Fruit fly (Drosophila melanogaster) whole organism, embryonic: ENCODE data around the gene lab.
A peak's percentile ranks its signal among the peaks of the same experiment; 100 is the strongest.

Experiments used
- CG10431 ChIP-seq: fragments of 200-800 bp; sonication (Bioruptor generic); optimal IDR thresholded peaks from 3 replicates; lab custom pipeline; 2018; ENCODE audit warnings: missing biosample characterization, mild to moderate bottlenecking, missing genetic modification characterization
- CG10959 ChIP-seq: fragments of 200-800 bp; sonication (Bioruptor generic); IDR thresholded peaks from 2 replicates; pipeline ENCODE4 v1.3.6; 2022; ENCODE audit warnings: missing biosample characterization, missing genetic modification characterization
- CG12104 ChIP-seq: fragments of 200-800 bp; sonication (Bioruptor generic); optimal IDR thresholded peaks from 3 replicates; lab custom pipeline; 2016; ENCODE audit warnings: missing biosample characterization, missing genetic modification characterization
- CG14441 ChIP-seq: fragments of 200-800 bp; sonication (Bioruptor generic); IDR thresholded peaks from 2 replicates; pipeline ENCODE4 v1.3.6; 2022; ENCODE audit warnings: missing biosample characterization, missing genetic modification characterization
- CG14667 ChIP-seq: fragments of 200-800 bp; sonication (Bioruptor generic); IDR thresholded peaks from 2 replicates; pipeline ENCODE4 v1.3.6; 2022; ENCODE audit warnings: missing biosample characterization, missing genetic modification characterization
- CG14860 ChIP-seq: fragments of 200-800 bp; sonication (Bioruptor generic); IDR thresholded peaks from 3 replicates; pipeline ENCODE4 v1.3.6; 2022; ENCODE audit warnings: missing biosample characterization, missing genetic modification characterization; ENCODE audit not compliant: partially characterized antibody
- CG14965 ChIP-seq: fragments of 200-800 bp; sonication (Bioruptor generic); optimal IDR thresholded peaks from 2 replicates; lab custom pipeline; 2016; ENCODE audit warnings: missing biosample characterization, missing genetic modification characterization, borderline replicate concordance
- CG15479 ChIP-seq: fragments of 200-800 bp; sonication (Bioruptor generic); optimal IDR thresholded peaks from 3 replicates; lab custom pipeline; 2019; ENCODE audit warnings: missing biosample characterization, mild to moderate bottlenecking, missing genetic modification characterization, moderate library complexity
- CG1602 ChIP-seq: fragments of 200-800 bp; sonication (Bioruptor generic); optimal IDR thresholded peaks from 3 replicates; lab custom pipeline; 2016; ENCODE audit warnings: missing biosample characterization, missing genetic modification characterization
- CG16813 ChIP-seq: fragments of 200-800 bp; sonication (Bioruptor generic); IDR thresholded peaks from 3 replicates; pipeline ENCODE4 v1.3.6; 2022; ENCODE audit warnings: missing biosample characterization, missing genetic modification characterization; ENCODE audit not compliant: partially characterized antibody
- CG17612 ChIP-seq: fragments of 200-800 bp; sonication (Bioruptor generic); IDR thresholded peaks from 2 replicates; pipeline ENCODE4 v1.3.6; 2022; ENCODE audit warnings: missing biosample characterization, missing genetic modification characterization
- CG17802 ChIP-seq: fragments of 200-800 bp; sonication (Bioruptor generic); optimal IDR thresholded peaks from 2 replicates; lab custom pipeline; 2018; ENCODE audit warnings: missing biosample characterization, mild to moderate bottlenecking, missing genetic modification characterization, moderate library complexity
- CG17912 ChIP-seq: fragments of 200-800 bp; sonication (Bioruptor generic); optimal IDR thresholded peaks from 2 replicates; lab custom pipeline; 2018; ENCODE audit warnings: missing biosample characterization, mild to moderate bottlenecking, missing genetic modification characterization
- CG2678 ChIP-seq: fragments of 200-800 bp; sonication (Bioruptor generic); optimal IDR thresholded peaks from 3 replicates; lab custom pipeline; 2019; ENCODE audit warnings: missing biosample characterization, mild to moderate bottlenecking, missing genetic modification characterization, moderate library complexity
- CG4328 ChIP-seq: fragments of 200-800 bp; sonication (Bioruptor generic); optimal IDR thresholded peaks from 3 replicates; lab custom pipeline; 2017; ENCODE audit warnings: missing biosample characterization, missing genetic modification reagents, missing genetic modification characterization
- CG6813 ChIP-seq: fragments of 200-800 bp; sonication (Bioruptor generic); optimal IDR thresholded peaks from 2 replicates; lab custom pipeline; 2017; ENCODE audit warnings: missing biosample characterization, missing genetic modification characterization, mild to moderate bottlenecking, moderate library complexity, missing genetic modification reagents
- CG7556 ChIP-seq: fragments of 200-800 bp; sonication (Bioruptor generic); optimal IDR thresholded peaks from 2 replicates; lab custom pipeline; 2017; ENCODE audit warnings: missing biosample characterization, mild to moderate bottlenecking, missing genetic modification characterization
- CG8290 ChIP-seq, 3 experiments: fragments of 200-800 bp; sonication (Bioruptor generic); optimal IDR thresholded peaks; 2 replicates each; lab custom pipeline; 2016 to 2019; ENCODE audit warnings: missing biosample characterization in 3 of 3, missing genetic modification characterization in 3 of 3, mild to moderate bottlenecking in 2 of 3, moderate library complexity in 1 of 3
- CG8924 ChIP-seq: fragments of 200-800 bp; optimal IDR thresholded peaks from 3 replicates; lab custom pipeline; 2019; ENCODE audit warnings: missing biosample characterization, mild to moderate bottlenecking, missing genetic modification characterization, moderate library complexity
- CG9817 ChIP-seq: fragments of 200-800 bp; sonication (Bioruptor generic); optimal IDR thresholded peaks from 2 replicates; lab custom pipeline; 2018; ENCODE audit warnings: missing biosample characterization, mild to moderate bottlenecking, missing genetic modification characterization, moderate library complexity
- Dll ChIP-seq: fragments of 200-800 bp; sonication (Bioruptor generic); IDR thresholded peaks from 4 replicates; pipeline ENCODE4 v1.3.6; 2022; ENCODE audit warnings: missing biosample characterization, missing genetic modification characterization; ENCODE audit not compliant: partially characterized antibody
- Fer2 ChIP-seq: fragments of 200-800 bp; sonication (Bioruptor generic); optimal IDR thresholded peaks from 2 replicates; lab custom pipeline; 2018; ENCODE audit warnings: missing biosample characterization, mild to moderate bottlenecking, missing genetic modification characterization, moderate library complexity
- HLH54F ChIP-seq: fragments of 200-800 bp; sonication (Bioruptor generic); optimal IDR thresholded peaks from 3 replicates; lab custom pipeline; 2016; ENCODE audit warnings: missing biosample characterization, missing genetic modification characterization
- MTF-1 ChIP-seq: fragments of 200-800 bp; sonication (Bioruptor generic); optimal IDR thresholded peaks from 2 replicates; lab custom pipeline; 2018; ENCODE audit warnings: missing biosample characterization, mild to moderate bottlenecking, missing genetic modification characterization, borderline replicate concordance
- NC2β ChIP-seq: fragments of 200-800 bp; sonication (Bioruptor generic); optimal IDR thresholded peaks from 2 replicates; lab custom pipeline; 2016; ENCODE audit warnings: missing biosample characterization, missing genetic modification characterization
- Neu2 ChIP-seq: fragments of 200-800 bp; sonication (Bioruptor generic); optimal IDR thresholded peaks from 3 replicates; lab custom pipeline; 2016; ENCODE audit warnings: missing biosample characterization, missing genetic modification characterization, borderline replicate concordance
- Pdp1 ChIP-seq, 2 experiments: fragments of 200-800 bp; sonication (Bioruptor generic); optimal IDR thresholded peaks; 3 replicates each; lab custom pipeline; 2016; ENCODE audit warnings: missing biosample characterization in 2 of 2, missing genetic modification characterization in 2 of 2, mild to moderate bottlenecking in 1 of 2, moderate library complexity in 1 of 2
- Rx ChIP-seq: fragments of 200-800 bp; sonication (Bioruptor generic); IDR thresholded peaks from 2 replicates; pipeline ENCODE4 v1.3.6; 2022; ENCODE audit warnings: missing biosample characterization, missing genetic modification characterization
- bowl ChIP-seq: fragments of 200-800 bp; sonication (Bioruptor generic); IDR thresholded peaks from 2 replicates; pipeline ENCODE4 v1.3.6; 2022; ENCODE audit warnings: missing biosample characterization, missing genetic modification characterization
- crc ChIP-seq: fragments of 200-800 bp; sonication (Bioruptor generic); optimal IDR thresholded peaks from 2 replicates; lab custom pipeline; 2016; ENCODE audit warnings: missing biosample characterization, missing genetic modification characterization
- dimm ChIP-seq: fragments of 200-800 bp; sonication (Bioruptor generic); IDR thresholded peaks from 2 replicates; pipeline ENCODE4 v1.3.6; 2022; ENCODE audit warnings: missing biosample characterization, missing genetic modification characterization
- dmrt11E ChIP-seq: fragments of 200-800 bp; sonication (Bioruptor generic); optimal IDR thresholded peaks from 3 replicates; lab custom pipeline; 2018; ENCODE audit warnings: missing biosample characterization, mild to moderate bottlenecking, missing genetic modification characterization, moderate library complexity
- dpn ChIP-seq, 2 experiments: fragments of 200-800 bp; sonication (Bioruptor generic); optimal IDR thresholded peaks; 3 replicates each; lab custom pipeline; 2016; ENCODE audit warnings: missing biosample characterization in 2 of 2, missing genetic modification characterization in 2 of 2
- emc ChIP-seq: fragments of 200-800 bp; sonication (Bioruptor generic); optimal IDR thresholded peaks from 2 replicates; lab custom pipeline; 2016; ENCODE audit warnings: missing biosample characterization, missing genetic modification characterization
- eve ChIP-seq, 2 experiments: fragments of >200 bp; optimal IDR thresholded peaks; 2 replicates each; lab custom pipeline; 2017; ENCODE audit warnings: missing biosample characterization in 2 of 2, missing genetic modification characterization in 2 of 2
- gro ChIP-seq: fragments of 200-800 bp; sonication (Bioruptor generic); optimal IDR thresholded peaks from 2 replicates; lab custom pipeline; 2016; ENCODE audit warnings: missing biosample characterization, missing genetic modification characterization
- h ChIP-seq: fragments of >200 bp; optimal IDR thresholded peaks from 2 replicates; lab custom pipeline; 2017
- lola ChIP-seq, 3 experiments: fragments of >200 bp in 2 of 3; fragments of 200-800 bp in 1 of 3; sonication (Bioruptor generic) in 1 of 3; optimal IDR thresholded peaks; 2 replicates each; lab custom pipeline; 2017 to 2019; ENCODE audit warnings: missing biosample characterization in 3 of 3, missing genetic modification characterization in 3 of 3, mild to moderate bottlenecking in 1 of 3, moderate library complexity in 1 of 3
- mam ChIP-seq: fragments of 200-800 bp; sonication (Bioruptor generic); optimal IDR thresholded peaks from 3 replicates; lab custom pipeline; 2016; ENCODE audit warnings: missing biosample characterization, missing genetic modification characterization
- nau ChIP-seq: fragments of 200-800 bp; sonication (Bioruptor generic); optimal IDR thresholded peaks from 3 replicates; lab custom pipeline; 2017; ENCODE audit warnings: missing biosample characterization, mild to moderate bottlenecking, missing genetic modification characterization, missing genetic modification reagents
- prd ChIP-seq, 3 experiments: fragments of >200 bp in 2 of 3; fragments of 200-800 bp in 1 of 3; sonication (Bioruptor generic) in 1 of 3; optimal IDR thresholded peaks in 2 of 3; IDR thresholded peaks in 1 of 3; 2 replicates in 2 of 3; 3 replicates in 1 of 3; pipeline versions ENCODE4 v1.3.6 to Lab custom; 2017 to 2022; ENCODE audit warnings: missing biosample characterization in 1 of 3, missing genetic modification characterization in 1 of 3
- repo ChIP-seq: fragments of 200-800 bp; sonication (Bioruptor generic); optimal IDR thresholded peaks from 2 replicates; lab custom pipeline; 2016; ENCODE audit warnings: missing biosample characterization, missing genetic modification characterization
- sd ChIP-seq: fragments of 200-800 bp; sonication (Bioruptor generic); optimal IDR thresholded peaks from 3 replicates; lab custom pipeline; 2018; ENCODE audit warnings: missing biosample characterization, mild to moderate bottlenecking, missing genetic modification characterization, moderate library complexity
- tio ChIP-seq: fragments of 200-800 bp; sonication (Bioruptor generic); optimal IDR thresholded peaks from 2 replicates; lab custom pipeline; 2017; ENCODE audit warnings: missing biosample characterization, missing genetic modification characterization, inconsistent platforms
- tx ChIP-seq: fragments of 200-800 bp; sonication (Bioruptor generic); optimal IDR thresholded peaks from 2 replicates; lab custom pipeline; 2016; ENCODE audit warnings: missing biosample characterization, missing genetic modification characterization
- vvl ChIP-seq: fragments of 200-800 bp; sonication (Bioruptor generic); IDR thresholded peaks from 2 replicates; pipeline ENCODE4 v1.3.6; 2022; ENCODE audit warnings: missing biosample characterization, missing genetic modification characterization
- z ChIP-seq: fragments of 200-800 bp; sonication (Bioruptor generic); IDR thresholded peaks from 3 replicates; pipeline ENCODE4 v1.3.6; 2022; ENCODE audit warnings: missing biosample characterization, missing genetic modification characterization

The lab gene

DNA sequence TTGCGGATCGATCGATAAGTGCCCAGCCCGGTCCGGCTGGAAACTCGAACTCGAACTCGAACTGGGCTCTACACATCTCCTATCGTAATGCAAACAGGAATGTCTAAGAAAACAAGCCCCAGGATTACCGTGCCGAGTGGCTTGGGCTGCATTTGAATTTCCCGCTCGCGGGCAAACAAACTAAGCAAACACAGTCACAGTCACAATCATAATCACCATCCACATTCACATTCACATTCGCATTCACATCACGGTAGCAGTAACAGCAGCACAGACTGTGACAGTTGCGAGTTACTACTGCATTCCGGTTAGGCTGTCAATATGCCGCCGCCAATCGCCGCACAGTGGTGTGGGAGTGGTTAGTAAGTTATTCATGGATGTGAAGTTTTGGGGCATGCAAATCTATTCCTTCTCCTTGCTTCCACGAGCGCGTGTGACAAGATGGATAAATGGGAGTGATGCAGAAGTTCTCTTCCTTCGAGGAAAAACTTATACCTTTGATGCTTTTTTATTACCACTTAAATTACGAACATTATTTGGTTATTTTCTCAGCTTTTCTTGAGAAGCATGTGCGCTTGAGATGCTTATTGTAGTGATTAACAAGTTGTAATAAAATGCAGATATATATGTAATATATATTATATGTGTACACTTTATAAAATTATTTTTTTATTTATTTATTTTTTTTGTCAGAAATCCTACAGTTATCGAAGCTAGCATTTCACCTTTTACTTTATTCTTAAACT, 13.8 kb downstream of the lab start (continued):
- TF ChIP-seq tx (GFP tag; lab: Kevin White, UChicago) (no peak), NC2β (GFP tag; lab: Kevin White, UChicago) (peak; percentile 10), Neu2 (GFP tag; lab: Kevin White, UChicago) (peak; percentile 39), Rx (GFP tag; lab: Robert Waterston, UW) (0 out of 2 replicates have a peak, but pooled peaks have one; percentile 4), tio (GFP tag; lab: Kevin White, UChicago) (peak; percentile 42), CG7556 (GFP tag; lab: Kevin White, UChicago) (peak; percentile 65), CG8924 (tag; lab: Kevin White, UChicago) (peak; percentile 9), CG14667 (GFP tag; lab: Robert Waterston, UW) (no peak), dimm (GFP tag; lab: Robert Waterston, UW) (no peak), lola (GFP tag; optimal IDR thresholded peaks at IDR 0.05; lab: Kevin White, UChicago) (peak in 1 of 3 experiments; percentile 27), sd (tag; lab: Kevin White, UChicago) (no peak), h (lab: Kevin White, UChicago) (no peak), CG8290 (GFP tag; optimal IDR thresholded peaks at IDR 0.05; lab: Kevin White, UChicago) (no peak), CG8290 (tag; optimal IDR thresholded peaks at IDR 0.05; lab: Kevin White, UChicago) (peak in 1 of 2 experiments; percentile 14), repo (GFP tag; lab: Kevin White, UChicago) (no peak), CG12104 (GFP tag; lab: Kevin White, UChicago) (peak; percentile 8), crc (GFP tag; lab: Kevin White, UChicago) (no peak), HLH54F (GFP tag; lab: Kevin White, UChicago) (no peak), gro (GFP tag; lab: Kevin White, UChicago) (no peak), MTF-1 (GFP tag; lab: Kevin White, UChicago) (peak; percentile 6), prd (optimal IDR thresholded peaks at IDR 0.05; lab: Kevin White, UChicago) (no peak), prd (GFP tag; IDR thresholded peaks at IDR 0.05; lab: Robert Waterston, UW) (peak; percentile 31; the same call in 1 of the 3 replicates), dpn (GFP tag; optimal IDR thresholded peaks at IDR 0.05; lab: Kevin White, UChicago) (peak in 1 of 2 experiments; percentile 14), CG10431 (GFP tag; lab: Kevin White, UChicago) (no peak), CG10959 (0 out of 2 replicates have a peak, but pooled peaks have one; percentile 42), dmrt11E (tag; lab: Kevin White, UChicago) (no peak), CG14860 (GFP tag; lab: Robert Waterston, UW) (no peak), CG15479 (peak; percentile 56), eve (GFP tag; optimal IDR thresholded peaks at IDR 0.05; lab: Kevin White, UChicago) (no peak), CG4328 (GFP tag; lab: Kevin White, UChicago) (no peak), bowl (GFP tag; lab: Robert Waterston, UW) (0 out of 2 replicates have a peak, but pooled peaks have one; percentile 7), vvl (GFP tag; lab: Robert Waterston, UW) (peak; percentile 29; the same call in 1 of the 2 replicates), CG2678 (tag; lab: Kevin White, UChicago) (peak; percentile 20), CG17612 (GFP tag; lab: Robert Waterston, UW) (no peak), z (0 out of 3 replicates have a peak, but pooled peaks have one; percentile 24), Fer2 (no peak), nau (GFP tag; lab: Kevin White, UChicago) (no peak), Dll (GFP tag; lab: Robert Waterston, UW) (no peak), emc (GFP tag; lab: Kevin White, UChicago) (no peak), CG9817 (tag; lab: Kevin White, UChicago) (no peak), CG14441 (GFP tag; lab: Robert Waterston, UW) (no peak), CG17802 (no peak), CG1602 (GFP tag; lab: Kevin White, UChicago) (no peak), CG16813 (GFP tag; lab: Robert Waterston, UW) (0 out of 3 replicates have a peak, but pooled peaks have one; percentile 9), Pdp1 (GFP tag; optimal IDR thresholded peaks at IDR 0.05; lab: Kevin White, UChicago) (peak in 1 of 2 experiments; percentile 12), CG6813 (GFP tag; lab: Kevin White, UChicago) (peak; percentile 49), CG14965 (GFP tag; lab: Kevin White, UChicago) (no peak), mam (GFP tag; lab: Kevin White, UChicago) (no peak), CG17912 (peak; percentile 12)
